Worm (Caenorhabditis elegans) whole organism, L2 larva: Measurements from ENCODE around the gene M05D6.1.

ENCODE experiments used
- F13H6.1 ChIP-seq: sonication (generic microtip); optimal IDR thresholded peaks from 2 replicates; lab custom pipeline; 2016; ENCODE audit warnings: missing genetic modification characterization, missing compliant biosample characterization
- R02D3.7 ChIP-seq: fragments of 150-350 bp; optimal IDR thresholded peaks from 2 replicates; lab custom pipeline; 2014; ENCODE audit warnings: missing biosample characterization, missing genetic modification characterization
- Y55F3AM.14 ChIP-seq: fragments of 200-800 bp; sonication (Bioruptor generic); optimal IDR thresholded peaks from 2 replicates; lab custom pipeline; 2018; ENCODE audit warnings: mild to moderate bottlenecking, missing genetic modification characterization, missing compliant biosample characterization
- aly-2 ChIP-seq: fragments of 150-350 bp; optimal IDR thresholded peaks from 2 replicates; lab custom pipeline; 2014; ENCODE audit warnings: missing biosample characterization, missing genetic modification characterization
- ama-1 ChIP-seq: fragments of 150-350 bp; optimal IDR thresholded peaks from 2 replicates; lab custom pipeline; 2018; ENCODE audit warnings: inconsistent platforms
- blmp-1 ChIP-seq: sonication (generic microtip); optimal IDR thresholded peaks from 2 replicates; lab custom pipeline; 2017; ENCODE audit warnings: missing genetic modification characterization, mild to moderate bottlenecking, missing compliant biosample characterization, antibody characterized with exemption, moderate library complexity; ENCODE audit not compliant: insufficient read depth
- ceh-16 ChIP-seq: fragments of 150-350 bp; optimal IDR thresholded peaks from 2 replicates; lab custom pipeline; 2014; ENCODE audit warnings: missing biosample characterization, missing genetic modification characterization
- ceh-82 ChIP-seq: fragments of 150-350 bp; optimal IDR thresholded peaks from 2 replicates; lab custom pipeline; 2014; ENCODE audit warnings: missing biosample characterization, missing genetic modification characterization
- crh-2 ChIP-seq: sonication (generic microtip); optimal IDR thresholded peaks from 2 replicates; lab custom pipeline; 2017; ENCODE audit warnings: missing biosample characterization, missing genetic modification characterization
- dmd-4 ChIP-seq: sonication (generic microtip); optimal IDR thresholded peaks from 2 replicates; lab custom pipeline; 2017; ENCODE audit warnings: missing biosample characterization, missing genetic modification characterization
- egl-27 ChIP-seq: sonication (generic microtip); optimal IDR thresholded peaks from 3 replicates; lab custom pipeline; 2017; ENCODE audit warnings: missing biosample characterization, missing genetic modification reagents, missing genetic modification characterization
- elt-1 ChIP-seq: fragments of 150-350 bp; optimal IDR thresholded peaks from 2 replicates; lab custom pipeline; 2014; ENCODE audit warnings: missing biosample characterization, missing genetic modification characterization
- elt-3 ChIP-seq: sonication (generic microtip); optimal IDR thresholded peaks from 2 replicates; lab custom pipeline; 2017; ENCODE audit warnings: missing biosample characterization, missing genetic modification characterization
- fos-1 ChIP-seq: fragments of 150-350 bp; optimal IDR thresholded peaks from 2 replicates; lab custom pipeline; 2014; ENCODE audit warnings: missing biosample characterization, missing genetic modification characterization
- gmeb-1 ChIP-seq: fragments of 150-350 bp; optimal IDR thresholded peaks from 2 replicates; lab custom pipeline; 2014; ENCODE audit warnings: missing biosample characterization, missing genetic modification characterization
- lin-11 ChIP-seq: fragments of 150-350 bp; sonication (generic microtip); optimal IDR thresholded peaks from 2 replicates; lab custom pipeline; 2014; ENCODE audit warnings: missing biosample characterization, missing genetic modification characterization, inconsistent platforms, mixed read lengths
- lin-39 ChIP-seq: fragments of 150-350 bp; optimal IDR thresholded peaks from 2 replicates; lab custom pipeline; 2014; ENCODE audit warnings: missing biosample characterization, missing genetic modification reagents, missing genetic modification characterization
- lsy-2 ChIP-seq, 2 experiments: fragments of 150-350 bp in 1 of 2; sonication (generic microtip) in 1 of 2; optimal IDR thresholded peaks; 2 replicates each; lab custom pipeline; 2014 to 2017; ENCODE audit warnings: missing biosample characterization in 2 of 2, missing genetic modification characterization in 2 of 2
- mab-5 ChIP-seq: fragments of 150-350 bp; optimal IDR thresholded peaks from 2 replicates; lab custom pipeline; 2014; ENCODE audit warnings: missing biosample characterization, missing genetic modification characterization
- nhr-11 ChIP-seq: fragments of 150-350 bp; optimal IDR thresholded peaks from 2 replicates; lab custom pipeline; 2014; ENCODE audit warnings: missing biosample characterization, missing genetic modification characterization
- nhr-12 ChIP-seq: fragments of 150-350 bp; optimal IDR thresholded peaks from 2 replicates; lab custom pipeline; 2014; ENCODE audit warnings: missing biosample characterization, missing genetic modification characterization
- nhr-129 ChIP-seq: fragments of 150-350 bp; optimal IDR thresholded peaks from 2 replicates; lab custom pipeline; 2014; ENCODE audit warnings: missing biosample characterization, missing genetic modification characterization
- nhr-21 ChIP-seq: fragments of 150-350 bp; optimal IDR thresholded peaks from 2 replicates; lab custom pipeline; 2014; ENCODE audit warnings: missing biosample characterization, missing genetic modification characterization
- nhr-23 ChIP-seq: fragments of 150-350 bp; optimal IDR thresholded peaks from 2 replicates; lab custom pipeline; 2014; ENCODE audit warnings: missing biosample characterization, missing genetic modification reagents, missing genetic modification characterization
- nhr-25 ChIP-seq: fragments of 150-350 bp; sonication (generic microtip); optimal IDR thresholded peaks from 3 replicates; lab custom pipeline; 2014; ENCODE audit warnings: missing biosample characterization, missing genetic modification characterization
- nhr-6 ChIP-seq: fragments of 150-350 bp; optimal IDR thresholded peaks from 2 replicates; lab custom pipeline; 2014; ENCODE audit warnings: missing biosample characterization, missing genetic modification characterization
- nhr-77 ChIP-seq: fragments of 150-350 bp; optimal IDR thresholded peaks from 2 replicates; lab custom pipeline; 2014; ENCODE audit warnings: missing biosample characterization, missing genetic modification characterization
- peb-1 ChIP-seq: fragments of 150-350 bp; optimal IDR thresholded peaks from 2 replicates; lab custom pipeline; 2014; ENCODE audit warnings: missing biosample characterization, missing genetic modification characterization
- sem-4 ChIP-seq: fragments of 150-350 bp; optimal IDR thresholded peaks from 2 replicates; lab custom pipeline; 2014; ENCODE audit warnings: missing biosample characterization, missing genetic modification reagents, missing genetic modification characterization
- sma-3 ChIP-seq: sonication (generic microtip); optimal IDR thresholded peaks from 2 replicates; lab custom pipeline; 2016; ENCODE audit warnings: missing genetic modification reagents, missing genetic modification characterization, missing compliant biosample characterization
- sma-9 ChIP-seq, 2 experiments: fragments of 150-350 bp in 1 of 2; sonication (generic microtip) in 1 of 2; optimal IDR thresholded peaks; 2 replicates each; lab custom pipeline; 2014 to 2016; ENCODE audit warnings: missing genetic modification characterization in 2 of 2, mild to moderate bottlenecking in 1 of 2, missing biosample characterization in 1 of 2, missing compliant biosample characterization in 1 of 2, missing genetic modification reagents in 1 of 2, moderate library complexity in 1 of 2
- snpc-4 ChIP-seq: fragments of 150-350 bp; optimal IDR thresholded peaks from 2 replicates; lab custom pipeline; 2014; ENCODE audit warnings: missing biosample characterization, missing genetic modification characterization
- unc-39 ChIP-seq: fragments of 150-350 bp; optimal IDR thresholded peaks from 2 replicates; lab custom pipeline; 2014; ENCODE audit warnings: missing biosample characterization, missing genetic modification characterization
- unc-55 ChIP-seq: fragments of 150-350 bp; sonication (generic microtip); optimal IDR thresholded peaks from 3 replicates; lab custom pipeline; 2014; ENCODE audit warnings: missing biosample characterization, missing genetic modification reagents, missing genetic modification characterization
- zag-1 ChIP-seq: fragments of 150-350 bp; optimal IDR thresholded peaks from 2 replicates; lab custom pipeline; 2014; ENCODE audit warnings: missing biosample characterization, missing genetic modification characterization

The M05D6.1 gene

ce11 chrII:8516783-8517182 lies 41.6 kb upstream of the M05D6.1 start, which contains the start of gene rnh-2 (continued):
- peak; percentile 86 for TF ChIP-seq unc-55
- TF ChIP-seq dmd-4 (tag; lab: Kevin White, UChicago): no peak
- peak; percentile 5 for TF ChIP-seq nhr-21 (tag; lab: Kevin White, UChicago)
- TF ChIP-seq lin-39 (tag; lab: Kevin White, UChicago): no peak
- TF ChIP-seq F13H6.1: peak; percentile 13
- no peak for TF ChIP-seq unc-39 (tag; lab: Kevin White, UChicago)
- no peak for TF ChIP-seq aly-2 (tag; lab: Kevin White, UChicago)
- TF ChIP-seq sem-4: peak; percentile 18
- TF ChIP-seq, all 48 proteins: peak for 15

ce11 chrII:8515521-8515920 lies 40.3 kb upstream of the M05D6.1 start:
- TF ChIP-seq fos-1 (tag; lab: Kevin White, UChicago) (peak; percentile 92), blmp-1 (no peak), lin-39 (tag; lab: Kevin White, UChicago) (no peak), sma-3 (GFP tag; lab: Kevin White, UChicago) (no peak), R02D3.7 (tag; lab: Kevin White, UChicago) (no peak), sma-9 (GFP tag; optimal IDR thresholded peaks at IDR 0.05; lab: Kevin White, UChicago) (peak; percentile 33), sma-9 (tag; optimal IDR thresholded peaks at IDR 0.05; lab: Kevin White, UChicago) (no peak), elt-1 (tag; lab: Kevin White, UChicago) (no peak), ama-1 (no peak), nhr-25 (tag; lab: Kevin White, UChicago) (no peak), nhr-6 (no peak), ceh-16 (no peak), lsy-2 (tag; optimal IDR thresholded peaks at IDR 0.05; lab: Kevin White, UChicago) (no peak)

- TF ChIP-seq zag-1 (tag; lab: Kevin White, UChicago) (no peak), F13H6.1 (no peak), Y55F3AM.14 (GFP tag; lab: Kevin White, UChicago) (no peak), fos-1 (tag; lab: Kevin White, UChicago) (peak; percentile 31), peb-1 (tag; lab: Kevin White, UChicago) (no peak), gmeb-1 (tag; lab: Kevin White, UChicago) (peak; percentile 31), elt-1 (tag; lab: Kevin White, UChicago) (no peak), crh-2 (tag; lab: Kevin White, UChicago) (peak; percentile 2), elt-3 (no peak), sma-9 (GFP tag; optimal IDR thresholded peaks at IDR 0.05; lab: Kevin White, UChicago) (peak; percentile 48), sma-9 (tag; optimal IDR thresholded peaks at IDR 0.05; lab: Kevin White, UChicago) (no peak), nhr-77 (tag; lab: Kevin White, UChicago) (no peak)
Observed at ce11 chrII:8514729-8515128, 39.5 kb upstream of the M05D6.1 start, which contains the start of gene ctg-2. Gene ctg-2 (plus strand): TSS chrII:8515054.

- TF ChIP-seq lin-11 (no peak), snpc-4 (no peak), ceh-82 (tag; lab: Kevin White, UChicago) (no peak), lsy-2 (tag; optimal IDR thresholded peaks at IDR 0.05; lab: Kevin White, UChicago) (no peak), mab-5 (tag; lab: Kevin White, UChicago) (no peak), nhr-11 (no peak), nhr-129 (tag; lab: Kevin White, UChicago) (no peak), R02D3.7 (tag; lab: Kevin White, UChicago) (no peak), egl-27 (no peak), nhr-6 (no peak), nhr-12 (tag; lab: Kevin White, UChicago) (no peak), aly-2 (tag; lab: Kevin White, UChicago) (no peak), unc-39 (tag; lab: Kevin White, UChicago) (no peak), nhr-23 (no peak)
Observed at ce11 chrII:8508956-8509355, 33.8 kb upstream of the M05D6.1 start, which contains the start of gene T13H5.1. Gene T13H5.1 (minus strand): TSS chrII:8509056.

ce11 chrII:8506759-8507158 lies 31.6 kb upstream of the M05D6.1 start:
- TF ChIP-seq fos-1 (tag; lab: Kevin White, UChicago) (peak; percentile 51), nhr-6 (no peak)
- TF ChIP-seq, all 48 proteins: peak for 1
